Fruit fly (Drosophila melanogaster): ENCODE results near the gene CG46434.

CG46434 gene

dm6 chr3L:19544810-19545209 is 805 bp upstream of the CG46434 start, which contains the start of the genes CG46435 and Rcd7:
Gene CG46435 (plus strand): TSS chr3L:19545110.
Gene Rcd7 (plus strand): TSS chr3L:19545110.
- no peak for TF ChIP-seq ttk (optimal IDR thresholded peaks at IDR 0.05)
- TF ChIP-seq h (optimal IDR thresholded peaks at IDR 0.05) = no peak
- no peak for TF ChIP-seq insv (optimal IDR thresholded peaks at IDR 0.05)
- no peak for TF ChIP-seq Myc (optimal IDR thresholded peaks at IDR 0.05)
- no peak for TF ChIP-seq Sin3A (optimal IDR thresholded peaks at IDR 0.05)
- TF ChIP-seq psq (optimal IDR thresholded peaks at IDR 0.05) = no peak

- no peak for TF ChIP-seq ttk (optimal IDR thresholded peaks at IDR 0.05)
- no peak for TF ChIP-seq Sin3A (optimal IDR thresholded peaks at IDR 0.05)
- no peak for TF ChIP-seq psq (optimal IDR thresholded peaks at IDR 0.05)
- TF ChIP-seq insv (optimal IDR thresholded peaks at IDR 0.05) = no peak
- no peak for TF ChIP-seq Myc (optimal IDR thresholded peaks at IDR 0.05)
- TF ChIP-seq h (optimal IDR thresholded peaks at IDR 0.05) = no peak
These were observed 11.6 kb downstream of the CG46434 start, which contains the start of gene Cpr76Bd for dm6 chr3L:19532443-19532842. Gene Cpr76Bd (plus strand): TSS chr3L:19532743.

DNA sequence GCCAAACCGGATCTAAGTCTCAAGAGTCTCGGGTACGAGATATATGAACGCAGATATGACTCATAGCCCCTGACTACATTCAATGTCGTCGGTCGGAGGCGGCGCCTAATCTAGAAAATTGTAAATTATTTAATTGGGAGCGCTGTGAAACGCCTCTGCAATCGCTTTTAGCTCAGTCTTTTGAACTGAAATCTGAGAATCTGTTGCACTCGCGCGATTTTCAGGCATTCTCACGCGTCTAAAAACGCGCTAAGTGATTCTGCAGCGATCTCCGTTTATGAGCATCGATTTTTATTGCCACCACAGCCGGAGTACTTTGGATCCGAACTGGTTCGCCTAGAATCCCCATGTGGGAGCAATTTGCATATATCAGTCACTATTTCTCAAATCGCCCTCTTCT is 15.5 kb downstream of the CG46434 start:
- TF ChIP-seq insv (optimal IDR thresholded peaks at IDR 0.05) (no peak), h (optimal IDR thresholded peaks at IDR 0.05) (no peak), psq (optimal IDR thresholded peaks at IDR 0.05) (no peak), ttk (optimal IDR thresholded peaks at IDR 0.05) (no peak), Sin3A (optimal IDR thresholded peaks at IDR 0.05) (no peak), Myc (optimal IDR thresholded peaks at IDR 0.05) (no peak)

- no peak for TF ChIP-seq h (optimal IDR thresholded peaks at IDR 0.05)
- no peak for TF ChIP-seq psq (optimal IDR thresholded peaks at IDR 0.05)
- TF ChIP-seq Myc (optimal IDR thresholded peaks at IDR 0.05) = no peak
- TF ChIP-seq ttk (optimal IDR thresholded peaks at IDR 0.05) = no peak
- no peak for TF ChIP-seq insv (optimal IDR thresholded peaks at IDR 0.05)
- no peak for TF ChIP-seq Sin3A (optimal IDR thresholded peaks at IDR 0.05)
These were observed 18.3 kb downstream of the CG46434 start for dm6 chr3L:19525736-19526135.

DNA sequence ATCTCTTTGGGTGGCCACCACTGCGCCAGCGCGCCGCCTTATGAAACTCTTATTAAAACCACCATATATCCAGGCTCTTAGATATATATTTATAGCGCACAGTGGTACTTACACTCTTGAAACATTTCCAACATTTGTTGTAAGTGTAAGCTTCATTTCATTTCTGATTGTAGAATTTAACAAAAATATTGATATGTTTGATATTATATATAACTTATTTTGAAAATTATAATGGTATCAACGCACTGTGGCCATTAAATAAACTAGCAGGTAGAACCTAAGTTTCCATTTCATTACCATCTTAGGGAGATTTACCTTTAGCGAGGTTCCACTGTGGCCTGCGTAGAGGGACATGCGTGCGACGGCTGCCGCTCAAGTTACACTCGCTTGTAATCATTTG is 19.3 kb downstream of the CG46434 start:
- TF ChIP-seq h (optimal IDR thresholded peaks at IDR 0.05) = no peak
- no peak for TF ChIP-seq psq (optimal IDR thresholded peaks at IDR 0.05)
- no peak for TF ChIP-seq Myc (optimal IDR thresholded peaks at IDR 0.05)

DNA sequence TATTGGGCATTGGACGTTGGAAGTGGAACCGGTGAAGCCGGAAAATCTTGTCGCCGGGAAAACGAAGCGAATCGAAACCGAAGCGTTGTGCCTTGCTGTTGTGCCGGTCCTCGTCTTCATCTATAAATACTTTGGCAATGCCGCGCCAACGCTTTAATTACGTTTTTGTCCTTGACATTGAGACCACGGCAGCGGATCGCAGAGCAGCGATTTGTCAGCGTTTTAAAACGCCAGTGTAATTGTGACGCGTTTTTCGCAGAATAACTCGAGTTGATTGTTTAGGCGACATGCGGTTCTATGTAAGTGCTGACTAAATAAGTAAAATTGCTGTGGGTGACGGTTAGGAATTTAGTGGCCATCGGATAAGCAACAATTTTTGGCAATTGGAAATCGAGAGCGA is 22.9 kb downstream of the CG46434 start:
- TF ChIP-seq Myc (optimal IDR thresholded peaks at IDR 0.05) (no peak), insv (optimal IDR thresholded peaks at IDR 0.05) (no peak), Sin3A (optimal IDR thresholded peaks at IDR 0.05) (no peak)

dm6 chr3L:19520645-19521044 is 23.4 kb downstream of the CG46434 start, which contains the start of gene Cpr76Bc:
Gene Cpr76Bc (plus strand): TSS chr3L:19520945.
- TF ChIP-seq Myc (optimal IDR thresholded peaks at IDR 0.05) = no peak
- TF ChIP-seq ttk (optimal IDR thresholded peaks at IDR 0.05) = no peak

DNA sequence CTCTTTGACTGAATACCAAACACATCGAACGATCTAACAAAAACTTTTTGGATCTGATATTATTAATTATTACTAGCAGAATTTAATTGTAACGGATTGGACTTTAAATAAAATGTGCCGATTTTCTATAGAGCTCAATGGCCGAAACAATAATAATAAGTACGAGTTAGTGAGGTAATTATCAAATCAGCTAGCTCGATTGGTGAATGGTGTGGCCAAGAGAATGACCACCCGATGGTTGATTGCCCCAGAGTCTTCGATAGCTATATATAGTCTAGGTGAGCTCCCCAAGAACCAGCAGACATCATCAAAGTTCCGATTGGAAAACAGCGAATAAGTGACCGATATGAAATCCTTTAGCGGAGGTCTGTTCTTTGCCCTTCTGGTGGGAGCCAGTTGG is 24.7 kb downstream of the CG46434 start, which contains the start of gene Cpr76Bb:
Gene Cpr76Bb, plus strand, starts transcription at position 301 of the 400 bp plus-strand sequence.
- TF ChIP-seq Myc (optimal IDR thresholded peaks at IDR 0.05) (no peak), psq (optimal IDR thresholded peaks at IDR 0.05) (no peak), ttk (optimal IDR thresholded peaks at IDR 0.05) (no peak), Sin3A (optimal IDR thresholded peaks at IDR 0.05) (no peak), h (optimal IDR thresholded peaks at IDR 0.05) (no peak), insv (optimal IDR thresholded peaks at IDR 0.05) (no peak)

DNA sequence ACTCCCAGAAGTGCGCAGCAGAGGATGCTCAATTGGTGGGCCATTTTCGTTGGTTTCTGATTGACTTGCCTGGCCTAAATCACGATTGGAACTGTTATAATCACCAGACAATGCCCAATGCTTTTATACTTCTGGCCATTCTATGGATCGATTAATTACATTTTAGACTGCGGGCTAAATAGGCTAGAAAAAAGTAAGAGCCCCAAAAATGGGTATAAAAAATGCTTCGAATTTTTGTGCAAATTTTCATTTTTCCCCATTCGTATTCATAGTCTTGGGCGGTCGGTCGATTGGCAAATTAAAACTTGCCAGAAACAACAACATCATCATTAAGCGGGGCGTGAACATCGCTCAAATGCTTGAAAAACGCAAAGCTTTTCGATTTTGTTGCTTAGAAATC is 25.8 kb downstream of the CG46434 start, which contains the start of gene Cpr76Ba:
Gene Cpr76Ba, minus strand, starts transcription at position 101 of the 400 bp plus-strand sequence.
- TF ChIP-seq insv (optimal IDR thresholded peaks at IDR 0.05) = no peak
- no peak for TF ChIP-seq ttk (optimal IDR thresholded peaks at IDR 0.05)
- TF ChIP-seq Myc (optimal IDR thresholded peaks at IDR 0.05) = no peak
- TF ChIP-seq psq (optimal IDR thresholded peaks at IDR 0.05) = no peak
- TF ChIP-seq Sin3A (optimal IDR thresholded peaks at IDR 0.05) = no peak
- no peak for TF ChIP-seq h (optimal IDR thresholded peaks at IDR 0.05)

dm6 chr3L:19516547-19516946 is 27.5 kb downstream of the CG46434 start:
- TF ChIP-seq psq (optimal IDR thresholded peaks at IDR 0.05) (no peak), ttk (optimal IDR thresholded peaks at IDR 0.05) (no peak), Myc (optimal IDR thresholded peaks at IDR 0.05) (no peak), h (optimal IDR thresholded peaks at IDR 0.05) (no peak), Sin3A (optimal IDR thresholded peaks at IDR 0.05) (no peak), insv (optimal IDR thresholded peaks at IDR 0.05) (no peak)

- TF ChIP-seq h (optimal IDR thresholded peaks at IDR 0.05) (no peak), ttk (optimal IDR thresholded peaks at IDR 0.05) (no peak), psq (optimal IDR thresholded peaks at IDR 0.05) (no peak), insv (optimal IDR thresholded peaks at IDR 0.05) (no peak), Sin3A (optimal IDR thresholded peaks at IDR 0.05) (no peak), Myc (optimal IDR thresholded peaks at IDR 0.05) (no peak)
These were observed 31.3 kb downstream of the CG46434 start for dm6 chr3L:19512672-19513071.

- no peak for TF ChIP-seq h (optimal IDR thresholded peaks at IDR 0.05)
- TF ChIP-seq Myc (optimal IDR thresholded peaks at IDR 0.05) = no peak
- no peak for TF ChIP-seq psq (optimal IDR thresholded peaks at IDR 0.05)
- TF ChIP-seq insv (optimal IDR thresholded peaks at IDR 0.05) = no peak
- TF ChIP-seq ttk (optimal IDR thresholded peaks at IDR 0.05) = no peak
- no peak for TF ChIP-seq Sin3A (optimal IDR thresholded peaks at IDR 0.05)
These were observed 39.3 kb downstream of the CG46434 start for dm6 chr3L:19504719-19505118.

DNA sequence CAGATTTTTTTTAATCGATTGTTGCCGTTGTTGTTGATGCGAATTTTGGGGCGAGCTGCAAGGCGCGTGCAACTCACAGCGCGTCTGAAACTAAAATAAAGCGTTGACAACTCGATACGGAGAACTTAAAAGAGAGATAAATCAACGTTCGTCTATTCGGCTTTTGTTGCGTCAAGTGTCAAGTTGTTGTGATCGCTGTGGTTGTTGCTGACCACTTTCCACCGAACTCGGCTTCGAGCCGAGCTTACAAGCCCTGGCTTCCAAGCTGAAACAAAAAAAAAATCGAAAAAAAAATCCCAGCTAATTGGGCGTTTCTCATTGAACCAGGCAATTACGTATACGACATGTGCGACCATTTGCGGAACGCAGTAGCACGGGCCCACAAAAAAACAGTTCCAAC is 40.2 kb downstream of the CG46434 start, which contains the start of gene CG9452:
Gene CG9452, minus strand, starts transcription at position 101 of the 400 bp plus-strand sequence.
- TF ChIP-seq Myc (optimal IDR thresholded peaks at IDR 0.05) = no peak
- TF ChIP-seq h (optimal IDR thresholded peaks at IDR 0.05) = no peak
- TF ChIP-seq insv (optimal IDR thresholded peaks at IDR 0.05) = no peak
- no peak for TF ChIP-seq Sin3A (optimal IDR thresholded peaks at IDR 0.05)
- TF ChIP-seq ttk (optimal IDR thresholded peaks at IDR 0.05) = no peak
- no peak for TF ChIP-seq psq (optimal IDR thresholded peaks at IDR 0.05)
